Worm (Caenorhabditis elegans) whole organism, L2 larva: ENCODE results near the gene pigc-1.
"Not testable (repeated sequence)": the region's sequence is repeated elsewhere in the genome, so short reads cannot be mapped to it uniquely, and the experiment has no call there.

Experiments
- C34F6.9 ChIP-seq: fragments of 150-350 bp; optimal IDR thresholded peaks from 2 replicates; lab custom pipeline; 2014; ENCODE audit warnings: missing biosample characterization, missing genetic modification characterization
- R02D3.7 ChIP-seq: fragments of 150-350 bp; optimal IDR thresholded peaks from 2 replicates; lab custom pipeline; 2014; ENCODE audit warnings: missing biosample characterization, missing genetic modification characterization
- ZK546.5 ChIP-seq: sonication (generic microtip); optimal IDR thresholded peaks from 2 replicates; lab custom pipeline; 2017; ENCODE audit warnings: missing biosample characterization, missing genetic modification characterization
- ceh-82 ChIP-seq: fragments of 150-350 bp; optimal IDR thresholded peaks from 2 replicates; lab custom pipeline; 2014; ENCODE audit warnings: missing biosample characterization, missing genetic modification characterization
- fos-1 ChIP-seq: fragments of 150-350 bp; optimal IDR thresholded peaks from 2 replicates; lab custom pipeline; 2014; ENCODE audit warnings: missing biosample characterization, missing genetic modification characterization
- lin-13 ChIP-seq: fragments of 150-350 bp; optimal IDR thresholded peaks from 2 replicates; lab custom pipeline; 2014; ENCODE audit warnings: missing biosample characterization, missing genetic modification reagents, missing genetic modification characterization
- mbf-1 ChIP-seq: sonication (generic microtip); optimal IDR thresholded peaks from 2 replicates; lab custom pipeline; 2017; ENCODE audit warnings: missing biosample characterization, missing genetic modification characterization
- mdl-1 ChIP-seq, 2 experiments: fragments of 150-350 bp in 1 of 2; sonication (generic microtip) in 1 of 2; optimal IDR thresholded peaks; 2 replicates each; lab custom pipeline; 2017; ENCODE audit warnings: missing biosample characterization in 2 of 2, missing genetic modification characterization in 2 of 2
- nhr-23 ChIP-seq: fragments of 150-350 bp; optimal IDR thresholded peaks from 2 replicates; lab custom pipeline; 2014; ENCODE audit warnings: missing biosample characterization, missing genetic modification reagents, missing genetic modification characterization
- nhr-25 ChIP-seq: fragments of 150-350 bp; sonication (generic microtip); optimal IDR thresholded peaks from 3 replicates; lab custom pipeline; 2014; ENCODE audit warnings: missing biosample characterization, missing genetic modification characterization
- sem-4 ChIP-seq: fragments of 150-350 bp; optimal IDR thresholded peaks from 2 replicates; lab custom pipeline; 2014; ENCODE audit warnings: missing biosample characterization, missing genetic modification reagents, missing genetic modification characterization
- skn-1 ChIP-seq: sonication (generic microtip); optimal IDR thresholded peaks from 2 replicates; lab custom pipeline; 2017; ENCODE audit warnings: missing biosample characterization, missing genetic modification characterization
- sma-9 ChIP-seq, 2 experiments: fragments of 150-350 bp in 1 of 2; sonication (generic microtip) in 1 of 2; optimal IDR thresholded peaks; 2 replicates each; lab custom pipeline; 2014 to 2016; ENCODE audit warnings: missing genetic modification characterization in 2 of 2, mild to moderate bottlenecking in 1 of 2, missing biosample characterization in 1 of 2, missing compliant biosample characterization in 1 of 2, missing genetic modification reagents in 1 of 2, moderate library complexity in 1 of 2
- unc-39 ChIP-seq: fragments of 150-350 bp; optimal IDR thresholded peaks from 2 replicates; lab custom pipeline; 2014; ENCODE audit warnings: missing biosample characterization, missing genetic modification characterization
- unc-55 ChIP-seq: fragments of 150-350 bp; sonication (generic microtip); optimal IDR thresholded peaks from 3 replicates; lab custom pipeline; 2014; ENCODE audit warnings: missing biosample characterization, missing genetic modification reagents, missing genetic modification characterization
- unc-62 ChIP-seq: fragments of 150-350 bp; optimal IDR thresholded peaks from 2 replicates; lab custom pipeline; 2014; ENCODE audit warnings: missing biosample characterization, missing genetic modification reagents, missing genetic modification characterization
- ztf-11 ChIP-seq: sonication (generic microtip); optimal IDR thresholded peaks from 2 replicates; lab custom pipeline; 2017; ENCODE audit warnings: missing biosample characterization, missing genetic modification characterization

The pigc-1 gene

DNA sequence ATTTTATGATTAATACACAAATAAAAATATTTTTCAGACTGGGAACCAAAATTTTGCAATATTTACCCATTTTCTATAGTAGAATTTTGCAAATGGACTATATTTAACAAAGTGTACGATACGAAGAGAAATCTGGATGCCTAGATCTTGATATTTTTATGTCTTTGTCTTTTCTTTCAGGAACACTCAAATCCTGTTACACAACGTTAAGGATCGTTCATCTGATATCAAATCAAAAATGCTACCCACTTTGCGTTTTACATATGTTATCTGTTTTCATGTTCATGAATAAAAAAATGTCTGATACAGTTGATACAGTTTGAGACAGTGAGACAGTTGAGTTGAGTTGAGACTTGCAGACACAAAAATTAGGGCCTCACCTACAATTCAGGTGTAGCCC is 46.7 kb downstream of the pigc-1 start, which contains the start of gene F49C12.1:
F49C12.1 (minus strand) TSS at position 70 of the 400 bp plus-strand sequence.
- TF ChIP-seq ztf-11 (tag; lab: Kevin White, UChicago), result no peak
- no peak for TF ChIP-seq ceh-82 (tag; lab: Kevin White, UChicago)
- TF ChIP-seq sma-9 (GFP tag; optimal IDR thresholded peaks at IDR 0.05; lab: Kevin White, UChicago), result no peak
- TF ChIP-seq sma-9 (tag; optimal IDR thresholded peaks at IDR 0.05; lab: Kevin White, UChicago), result no peak
- TF ChIP-seq mbf-1 (tag; lab: Kevin White, UChicago), result no peak
- TF ChIP-seq C34F6.9 (tag; lab: Kevin White, UChicago), result no peak
- TF ChIP-seq nhr-23, result no peak
- no peak for TF ChIP-seq fos-1 (tag; lab: Kevin White, UChicago)
- TF ChIP-seq R02D3.7 (tag; lab: Kevin White, UChicago), result no peak
- no peak for TF ChIP-seq lin-13
- no peak for TF ChIP-seq unc-62
- TF ChIP-seq sem-4, result no peak
- TF ChIP-seq nhr-25, result no peak
- no peak for TF ChIP-seq unc-39 (tag; lab: Kevin White, UChicago)
- TF ChIP-seq mdl-1 (tag; optimal IDR thresholded peaks at IDR 0.05; lab: Kevin White, UChicago), result no peak

ce11 chrIV:9293825-9294224 is 49.1 kb downstream of the pigc-1 start, which contains the start of gene nhr-264:
Gene nhr-264 (minus strand): TSS chrIV:9293925.
- TF ChIP-seq unc-55 (GFP tag; lab: Kevin White, UChicago); ZK546.5 (tag; lab: Kevin White, UChicago); skn-1 (tag; lab: Kevin White, UChicago): not testable (repeated sequence)
